Fruit fly (Drosophila melanogaster) whole organism, embryonic: ENCODE data around the gene CG14212.

Experiments used
- CG10431 ChIP-seq: fragments of 200-800 bp; sonication (Bioruptor generic); optimal IDR thresholded peaks from 3 replicates; lab custom pipeline; 2018; ENCODE audit warnings: missing biosample characterization, mild to moderate bottlenecking, missing genetic modification characterization
- CG15479 ChIP-seq: fragments of 200-800 bp; sonication (Bioruptor generic); optimal IDR thresholded peaks from 3 replicates; lab custom pipeline; 2019; ENCODE audit warnings: missing biosample characterization, mild to moderate bottlenecking, missing genetic modification characterization, moderate library complexity
- CG16815 ChIP-seq: fragments of 200-800 bp; sonication (Bioruptor generic); optimal IDR thresholded peaks from 3 replicates; lab custom pipeline; 2017; ENCODE audit warnings: missing biosample characterization, mild to moderate bottlenecking, missing genetic modification characterization
- CG16863 ChIP-seq: fragments of 200-800 bp; sonication (Bioruptor generic); optimal IDR thresholded peaks from 3 replicates; lab custom pipeline; 2016; ENCODE audit warnings: missing biosample characterization, missing genetic modification characterization
- CG17186 ChIP-seq: fragments of 200-800 bp; sonication (Bioruptor generic); optimal IDR thresholded peaks from 3 replicates; lab custom pipeline; 2017; ENCODE audit warnings: missing biosample characterization, missing genetic modification reagents, missing genetic modification characterization
- CG17612 ChIP-seq: fragments of 200-800 bp; sonication (Bioruptor generic); IDR thresholded peaks from 2 replicates; pipeline ENCODE4 v1.3.6; 2022; ENCODE audit warnings: missing biosample characterization, missing genetic modification characterization
- CG1792 ChIP-seq: fragments of 200-800 bp; sonication (Bioruptor generic); optimal IDR thresholded peaks from 2 replicates; lab custom pipeline; 2016; ENCODE audit warnings: missing biosample characterization, missing genetic modification characterization
- CG1832 ChIP-seq: fragments of 200-800 bp; sonication (Bioruptor generic); optimal IDR thresholded peaks from 2 replicates; lab custom pipeline; 2017; ENCODE audit warnings: missing biosample characterization, mild to moderate bottlenecking, missing genetic modification characterization, inconsistent platforms
- CG2199 ChIP-seq: fragments of 200-800 bp; sonication (Bioruptor generic); IDR thresholded peaks from 3 replicates; pipeline ENCODE4 v1.3.6; 2022; ENCODE audit warnings: missing biosample characterization, missing genetic modification characterization
- CG30431 ChIP-seq: fragments of 200-800 bp; sonication (Bioruptor generic); optimal IDR thresholded peaks from 2 replicates; lab custom pipeline; 2017; ENCODE audit warnings: missing biosample characterization, missing genetic modification characterization
- CG31224 ChIP-seq: fragments of 200-800 bp; sonication (Bioruptor generic); IDR thresholded peaks from 2 replicates; pipeline ENCODE4 v1.3.6; 2022; ENCODE audit warnings: missing biosample characterization, missing genetic modification characterization
- CG33213 ChIP-seq: fragments of 200-800 bp; sonication (Bioruptor generic); optimal IDR thresholded peaks from 3 replicates; lab custom pipeline; 2016; ENCODE audit warnings: missing biosample characterization, missing genetic modification characterization
- CG6791 ChIP-seq: fragments of 200-800 bp; sonication (Bioruptor generic); IDR thresholded peaks from 3 replicates; pipeline ENCODE4 v1.3.6; 2022; ENCODE audit warnings: missing biosample characterization, missing genetic modification characterization; ENCODE audit not compliant: partially characterized antibody
- Chrac-16 ChIP-seq: fragments of 200-800 bp; sonication (Bioruptor generic); optimal IDR thresholded peaks from 3 replicates; lab custom pipeline; 2016; ENCODE audit warnings: missing biosample characterization, missing genetic modification characterization
- Dek ChIP-seq: fragments of 200-800 bp; sonication (Bioruptor generic); optimal IDR thresholded peaks from 3 replicates; lab custom pipeline; 2019; ENCODE audit warnings: missing biosample characterization, mild to moderate bottlenecking, missing genetic modification characterization, moderate library complexity
- Dip3 ChIP-seq: fragments of 200-800 bp; sonication (Bioruptor generic); optimal IDR thresholded peaks from 3 replicates; lab custom pipeline; 2016; ENCODE audit warnings: missing biosample characterization, missing genetic modification characterization
- Dll ChIP-seq: fragments of 200-800 bp; sonication (Bioruptor generic); IDR thresholded peaks from 4 replicates; pipeline ENCODE4 v1.3.6; 2022; ENCODE audit warnings: missing biosample characterization, missing genetic modification characterization; ENCODE audit not compliant: partially characterized antibody
- Dref ChIP-seq: fragments of 200-800 bp; sonication (Bioruptor generic); IDR thresholded peaks from 2 replicates; pipeline ENCODE4 v1.3.6; 2022; ENCODE audit warnings: missing biosample characterization, missing genetic modification characterization
- E2f2 ChIP-seq: fragments of 200-800 bp; sonication (Bioruptor generic); IDR thresholded peaks from 2 replicates; pipeline ENCODE4 v1.3.6; 2022; ENCODE audit warnings: missing biosample characterization, missing genetic modification characterization
- Fer1 ChIP-seq: fragments of 200-800 bp; sonication (Bioruptor generic); optimal IDR thresholded peaks from 2 replicates; lab custom pipeline; 2017; ENCODE audit warnings: missing biosample characterization, mild to moderate bottlenecking, missing genetic modification characterization
- H2.0 ChIP-seq: fragments of 200-800 bp; sonication (Bioruptor generic); IDR thresholded peaks from 2 replicates; pipeline ENCODE4 v1.3.6; 2022; ENCODE audit warnings: missing biosample characterization, missing genetic modification characterization
- HLH3B ChIP-seq: fragments of 200-800 bp; sonication (Bioruptor generic); IDR thresholded peaks from 2 replicates; pipeline ENCODE4 v1.3.6; 2022; ENCODE audit warnings: missing biosample characterization, missing genetic modification characterization
- HLH4C ChIP-seq: fragments of 200-800 bp; sonication (Bioruptor generic); IDR thresholded peaks from 3 replicates; pipeline ENCODE4 v1.3.6; 2022; ENCODE audit warnings: missing biosample characterization, missing genetic modification characterization; ENCODE audit not compliant: partially characterized antibody
- Hsf ChIP-seq: fragments of 200-800 bp; sonication (Bioruptor generic); optimal IDR thresholded peaks from 3 replicates; lab custom pipeline; 2016; ENCODE audit warnings: missing biosample characterization, missing genetic modification characterization
- Jarid2 ChIP-seq: fragments of 200-800 bp; sonication (Bioruptor generic); optimal IDR thresholded peaks from 3 replicates; lab custom pipeline; 2017; ENCODE audit warnings: mild to moderate bottlenecking, missing biosample characterization, missing genetic modification reagents, missing genetic modification characterization
- Lim3 ChIP-seq: fragments of 200-800 bp; sonication (Bioruptor generic); IDR thresholded peaks from 2 replicates; pipeline ENCODE4 v1.3.6; 2022; ENCODE audit warnings: missing biosample characterization, missing genetic modification characterization
- NC2β ChIP-seq: fragments of 200-800 bp; sonication (Bioruptor generic); optimal IDR thresholded peaks from 2 replicates; lab custom pipeline; 2016; ENCODE audit warnings: missing biosample characterization, missing genetic modification characterization
- NK7.1 ChIP-seq: fragments of 200-800 bp; sonication (Bioruptor generic); optimal IDR thresholded peaks from 3 replicates; lab custom pipeline; 2016; ENCODE audit warnings: missing biosample characterization, missing genetic modification characterization
- Six4 ChIP-seq: fragments of 200-800 bp; sonication (Bioruptor generic); optimal IDR thresholded peaks from 2 replicates; lab custom pipeline; 2016; ENCODE audit warnings: missing biosample characterization, missing genetic modification characterization
- Tbp ChIP-seq: fragments of >200 bp; optimal IDR thresholded peaks from 2 replicates; lab custom pipeline; 2018; ENCODE audit warnings: missing biosample characterization, missing genetic modification characterization
- al ChIP-seq: fragments of 200-800 bp; sonication (Bioruptor generic); IDR thresholded peaks from 2 replicates; pipeline ENCODE4 v1.3.6; 2022; ENCODE audit warnings: missing biosample characterization, missing genetic modification characterization
- ci ChIP-seq: fragments of 200-800 bp; sonication (Bioruptor generic); IDR thresholded peaks from 3 replicates; pipeline ENCODE4 v1.3.6; 2022; ENCODE audit warnings: missing biosample characterization, missing genetic modification characterization
- crp ChIP-seq, 2 experiments: fragments of 200-800 bp; sonication (Bioruptor generic); optimal IDR thresholded peaks; 2 replicates in 1 of 2; 3 replicates in 1 of 2; lab custom pipeline; 2017; ENCODE audit warnings: missing biosample characterization in 2 of 2, missing genetic modification characterization in 2 of 2, mild to moderate bottlenecking in 1 of 2, moderate library complexity in 1 of 2
- da ChIP-seq: fragments of 200-800 bp; sonication (Bioruptor generic); optimal IDR thresholded peaks from 2 replicates; lab custom pipeline; 2016; ENCODE audit warnings: missing biosample characterization, missing genetic modification characterization
- dm ChIP-seq: fragments of 200-800 bp; sonication (Bioruptor generic); optimal IDR thresholded peaks from 3 replicates; lab custom pipeline; 2016; ENCODE audit warnings: missing biosample characterization, missing genetic modification characterization
- en ChIP-seq: fragments of 200-800 bp; sonication (Bioruptor generic); optimal IDR thresholded peaks from 2 replicates; lab custom pipeline; 2016; ENCODE audit warnings: missing biosample characterization, missing genetic modification characterization
- gfzf ChIP-seq: fragments of 200-800 bp; sonication (Bioruptor generic); optimal IDR thresholded peaks from 2 replicates; lab custom pipeline; 2016; ENCODE audit warnings: missing biosample characterization, mild to moderate bottlenecking, missing genetic modification characterization, moderate library complexity
- gsb-n ChIP-seq: fragments of 200-800 bp; sonication (Bioruptor generic); optimal IDR thresholded peaks from 3 replicates; lab custom pipeline; 2018; ENCODE audit warnings: missing biosample characterization, mild to moderate bottlenecking, missing genetic modification characterization
- hkb ChIP-seq, 2 experiments: fragments of 200-800 bp in 1 of 2; fragments of >200 bp in 1 of 2; sonication (Bioruptor generic) in 1 of 2; IDR thresholded peaks in 1 of 2; optimal IDR thresholded peaks in 1 of 2; 2 replicates each; pipeline versions ENCODE4 v1.3.6 to Lab custom; 2017 to 2022; ENCODE audit warnings: missing biosample characterization in 1 of 2, missing genetic modification characterization in 1 of 2
- ind ChIP-seq: fragments of 200-800 bp; sonication (Bioruptor generic); optimal IDR thresholded peaks from 3 replicates; lab custom pipeline; 2016; ENCODE audit warnings: missing biosample characterization, missing genetic modification characterization
- jumu ChIP-seq: fragments of 200-800 bp; sonication (Bioruptor generic); optimal IDR thresholded peaks from 3 replicates; lab custom pipeline; 2016; ENCODE audit warnings: missing biosample characterization, missing genetic modification characterization
- mam ChIP-seq: fragments of 200-800 bp; sonication (Bioruptor generic); optimal IDR thresholded peaks from 3 replicates; lab custom pipeline; 2016; ENCODE audit warnings: missing biosample characterization, missing genetic modification characterization
- nom ChIP-seq: fragments of 200-800 bp; sonication (Bioruptor generic); optimal IDR thresholded peaks from 2 replicates; lab custom pipeline; 2017; ENCODE audit warnings: missing biosample characterization, missing genetic modification characterization, mild to moderate bottlenecking, moderate library complexity, missing genetic modification reagents
- odd ChIP-seq: fragments of 200-800 bp; sonication (Bioruptor generic); optimal IDR thresholded peaks from 2 replicates; lab custom pipeline; 2017; ENCODE audit warnings: missing biosample characterization, mild to moderate bottlenecking, missing genetic modification characterization
- repo ChIP-seq: fragments of 200-800 bp; sonication (Bioruptor generic); optimal IDR thresholded peaks from 2 replicates; lab custom pipeline; 2016; ENCODE audit warnings: missing biosample characterization, missing genetic modification characterization
- slbo ChIP-seq: fragments of 200-800 bp; sonication (Bioruptor generic); IDR thresholded peaks from 2 replicates; pipeline ENCODE4 v1.3.6; 2022; ENCODE audit warnings: missing biosample characterization, missing genetic modification characterization
- vfl ChIP-seq: fragments of 200-800 bp; sonication (Bioruptor generic); optimal IDR thresholded peaks from 2 replicates; lab custom pipeline; 2016; ENCODE audit warnings: missing biosample characterization, missing genetic modification characterization
- vnd ChIP-seq: fragments of 200-800 bp; sonication (Bioruptor generic); IDR thresholded peaks from 3 replicates; pipeline ENCODE4 v1.3.6; 2022; ENCODE audit warnings: missing biosample characterization, missing genetic modification characterization; ENCODE audit not compliant: partially characterized antibody
- wor ChIP-seq: fragments of 200-800 bp; sonication (Bioruptor generic); IDR thresholded peaks from 2 replicates; pipeline ENCODE4 v1.3.6; 2022; ENCODE audit warnings: missing biosample characterization, missing genetic modification characterization
- zen2 ChIP-seq: fragments of 200-800 bp; sonication (Bioruptor generic); IDR thresholded peaks from 3 replicates; pipeline ENCODE4 v1.3.6; 2022; ENCODE audit warnings: missing biosample characterization, missing genetic modification characterization; ENCODE audit not compliant: partially characterized antibody

CG14212 gene

DNA sequence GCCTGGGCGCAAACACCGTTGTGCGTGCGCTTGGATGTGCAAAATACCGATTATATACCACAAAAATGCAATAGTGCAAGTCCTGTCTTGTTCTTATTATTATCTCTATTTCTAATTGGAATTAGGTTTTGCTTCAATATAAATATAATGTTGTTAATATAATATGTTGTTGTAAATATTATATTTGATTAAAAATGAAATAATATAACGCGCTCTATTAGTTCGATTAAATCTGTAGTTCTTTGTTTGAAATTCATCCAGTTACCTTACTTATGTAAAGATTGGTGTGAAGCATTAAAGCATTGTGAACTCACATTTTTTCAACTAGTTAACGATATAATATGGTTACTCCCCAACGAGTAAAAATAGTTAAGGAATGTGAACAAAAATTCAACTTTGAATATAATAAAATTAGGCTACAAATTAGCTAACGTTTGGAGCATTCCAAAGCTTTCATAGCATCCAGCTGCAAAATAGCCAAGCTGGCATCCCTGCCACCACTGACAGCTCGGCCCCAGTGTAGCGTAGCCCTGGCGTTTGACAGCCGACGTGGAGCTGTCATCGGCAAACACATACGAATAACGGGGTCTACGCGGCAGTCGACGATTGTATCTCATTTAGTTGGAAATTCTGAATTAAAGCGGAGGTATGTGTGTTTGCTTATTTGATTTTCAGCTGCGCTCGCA lies 17.5 kb downstream of the CG14212 start, which contains the start of the genes CG12237 and Sec61gamma (continued):
- TF ChIP-seq en (GFP tag; lab: Kevin White, UChicago), result no peak
- TF ChIP-seq CG1832 (GFP tag; lab: Kevin White, UChicago), result no peak
- TF ChIP-seq ind, result no peak
- no peak for TF ChIP-seq Jarid2 (GFP tag; lab: Kevin White, UChicago)
- TF ChIP-seq al (GFP tag; lab: Robert Waterston, UW), result no peak
- TF ChIP-seq HLH4C, result no peak
- no peak for TF ChIP-seq hkb (optimal IDR thresholded peaks at IDR 0.05; lab: Kevin White, UChicago)
- no peak for TF ChIP-seq hkb (GFP tag; IDR thresholded peaks at IDR 0.05; lab: Robert Waterston, UW)
- no peak for TF ChIP-seq Chrac-16 (GFP tag; lab: Kevin White, UChicago)
- TF ChIP-seq mam (GFP tag; lab: Kevin White, UChicago), result peak; percentile 37
- TF ChIP-seq wor (GFP tag; lab: Robert Waterston, UW), result no peak
- TF ChIP-seq NC2β (GFP tag; lab: Kevin White, UChicago), result peak; percentile 53
- no peak for TF ChIP-seq CG31224 (GFP tag; lab: Robert Waterston, UW)
- TF ChIP-seq Fer1 (GFP tag; lab: Kevin White, UChicago), result no peak
- TF ChIP-seq Dll, result no peak
- peak; percentile 50 for TF ChIP-seq Dref (GFP tag; lab: Robert Waterston, UW)
- TF ChIP-seq E2f2 (GFP tag; lab: Robert Waterston, UW), result peak; percentile 33; the same call in 1 of the 2 replicates
- 0 out of 2 replicates have a peak, but pooled peaks have one; percentile 6 for TF ChIP-seq H2.0 (GFP tag; lab: Robert Waterston, UW)
- TF ChIP-seq CG33213 (GFP tag; lab: Kevin White, UChicago), result peak; percentile 39
- 0 out of 3 replicates have a peak, but pooled peaks have one; percentile 22 for TF ChIP-seq CG6791
- no peak for TF ChIP-seq CG30431
- no peak for TF ChIP-seq odd (GFP tag; lab: Kevin White, UChicago)
- TF ChIP-seq nom, result peak; percentile 72
- peak; percentile 74 for TF ChIP-seq ci (GFP tag; lab: Robert Waterston, UW)
- no peak for TF ChIP-seq CG1792
- TF ChIP-seq zen2 (GFP tag; lab: Robert Waterston, UW), result no peak
- TF ChIP-seq Tbp (GFP tag; lab: Kevin White, UChicago), result no peak
- peak; percentile 27 for TF ChIP-seq Dek (tag; lab: Kevin White, UChicago)
- TF ChIP-seq CG16815 (GFP tag; lab: Kevin White, UChicago), result no peak
- TF ChIP-seq dm (GFP tag; lab: Kevin White, UChicago), result peak; percentile 53
- peak; percentile 58 for TF ChIP-seq slbo (GFP tag; lab: Robert Waterston, UW)
- TF ChIP-seq CG17186 (GFP tag; lab: Kevin White, UChicago), result peak; percentile 29
- TF ChIP-seq HLH3B (GFP tag; lab: Robert Waterston, UW), result no peak
- TF ChIP-seq repo (GFP tag; lab: Kevin White, UChicago), result no peak
- TF ChIP-seq jumu, result peak; percentile 6
- no peak for TF ChIP-seq gsb-n (tag; lab: Kevin White, UChicago)
- TF ChIP-seq CG17612 (GFP tag; lab: Robert Waterston, UW), result no peak
- no peak for TF ChIP-seq Hsf (GFP tag; lab: Kevin White, UChicago)
- peak; percentile 32 for TF ChIP-seq CG15479 (GFP tag; lab: Kevin White, UChicago)
- TF ChIP-seq NK7.1, result no peak
- TF ChIP-seq Dip3, result no peak
- no peak for TF ChIP-seq vnd (GFP tag; lab: Robert Waterston, UW)
- TF ChIP-seq crp (GFP tag; optimal IDR thresholded peaks at IDR 0.05; lab: Kevin White, UChicago), result peak in 1 of 2 experiments; percentile 36
- no peak for TF ChIP-seq da (GFP tag; lab: Kevin White, UChicago)
- TF ChIP-seq Six4 (GFP tag; lab: Kevin White, UChicago), result no peak
- no peak for TF ChIP-seq Lim3 (GFP tag; lab: Robert Waterston, UW)
- no peak for TF ChIP-seq vfl (GFP tag; lab: Kevin White, UChicago)
- peak; percentile 39 for TF ChIP-seq gfzf (GFP tag; lab: Kevin White, UChicago)
- TF ChIP-seq CG16863 (GFP tag; lab: Kevin White, UChicago), result no peak
- TF ChIP-seq CG2199 (GFP tag; lab: Robert Waterston, UW), result no peak
- TF ChIP-seq CG10431 (GFP tag; lab: Kevin White, UChicago), result no peak
